Worm (Caenorhabditis elegans) whole organism, L4 larva: ENCODE data around the gene acy-2.

Source experiments
- aly-2 ChIP-seq: sonication (generic microtip); optimal IDR thresholded peaks from 2 replicates; lab custom pipeline; 2018; ENCODE audit warnings: missing biosample characterization, missing genetic modification characterization
- ama-1 ChIP-seq: fragments of 150-350 bp; optimal IDR thresholded peaks from 2 replicates; lab custom pipeline; 2014; ENCODE audit warnings: inconsistent platforms, mixed read lengths
- duxl-1 ChIP-seq: sonication (generic microtip); optimal IDR thresholded peaks from 2 replicates; lab custom pipeline; 2016; ENCODE audit warnings: mild to moderate bottlenecking, missing genetic modification characterization, moderate library complexity, missing compliant biosample characterization; ENCODE audit not compliant: poor library complexity
- lir-3 ChIP-seq: sonication (generic microtip); optimal IDR thresholded peaks from 2 replicates; lab custom pipeline; 2016; ENCODE audit warnings: mild to moderate bottlenecking, missing genetic modification characterization, missing compliant biosample characterization
- madf-5 ChIP-seq, 2 experiments: fragments of 200-800 bp; sonication (Bioruptor generic); IDR thresholded peaks; 2 replicates each; pipeline ENCODE4 v1.3.6; 2022; ENCODE audit warnings: missing compliant biosample characterization in 2 of 2, missing genetic modification characterization in 2 of 2
- mes-2 ChIP-seq: sonication (generic microtip); optimal IDR thresholded peaks from 2 replicates; lab custom pipeline; 2016; ENCODE audit warnings: missing genotype, mild to moderate bottlenecking, missing genetic modification characterization, missing compliant biosample characterization; ENCODE audit not compliant: poor library complexity, severe bottlenecking
- nhr-237 ChIP-seq: sonication (generic microtip); optimal IDR thresholded peaks from 2 replicates; lab custom pipeline; 2017; ENCODE audit warnings: missing biosample characterization, missing genetic modification characterization
- pqm-1 ChIP-seq: sonication (generic microtip); optimal IDR thresholded peaks from 2 replicates; lab custom pipeline; 2017; ENCODE audit warnings: missing biosample characterization, missing genetic modification characterization
- unc-130 ChIP-seq: sonication (generic microtip); optimal IDR thresholded peaks from 2 replicates; lab custom pipeline; 2016; ENCODE audit warnings: missing genetic modification reagents, missing genetic modification characterization, missing compliant biosample characterization
- unc-39 ChIP-seq: sonication (generic microtip); optimal IDR thresholded peaks from 2 replicates; lab custom pipeline; 2017; ENCODE audit warnings: missing biosample characterization, missing genetic modification characterization
- ztf-11 ChIP-seq: fragments of 150-350 bp; optimal IDR thresholded peaks from 2 replicates; lab custom pipeline; 2014; ENCODE audit warnings: missing biosample characterization, missing genetic modification characterization

DNA sequence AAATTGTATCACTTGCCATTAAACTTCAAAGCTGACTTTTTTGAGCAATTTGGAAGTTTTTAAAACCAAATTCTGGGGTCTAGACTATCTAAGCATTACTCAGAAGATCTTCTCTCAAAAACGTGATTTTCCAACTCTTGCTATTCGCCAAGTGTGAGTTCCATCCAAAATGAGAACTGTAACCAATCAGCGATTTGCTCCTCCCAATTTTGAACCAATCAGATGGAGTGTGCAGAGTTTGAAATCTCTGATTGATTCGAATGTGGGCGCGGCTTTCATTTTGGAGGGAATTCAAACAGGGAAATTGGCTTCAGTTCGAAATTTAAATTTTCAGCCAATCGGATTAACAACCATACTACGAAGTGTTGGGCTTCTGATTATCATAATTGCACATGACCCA is 22.7 kb upstream of the acy-2 start:
- TF ChIP-seq nhr-237 (tag; lab: Kevin White, UChicago): no peak
- TF ChIP-seq madf-5 (GFP tag; IDR thresholded peaks at IDR 0.05; lab: Robert Waterston, UW): no peak
- no peak for TF ChIP-seq unc-39
- TF ChIP-seq pqm-1 (tag; lab: Kevin White, UChicago): no peak
- TF ChIP-seq ztf-11: no peak
- TF ChIP-seq unc-130 (GFP tag; lab: Kevin White, UChicago): no peak
- TF ChIP-seq duxl-1: no peak
- TF ChIP-seq lir-3 (tag; lab: Kevin White, UChicago): no peak
- TF ChIP-seq ama-1 (lab: Kevin White, UChicago): no peak
- TF ChIP-seq aly-2: no peak
- no peak for TF ChIP-seq mes-2 (tag; lab: Kevin White, UChicago)
